Worm (Caenorhabditis elegans) whole organism, young adult: Measurements from ENCODE around the gene sma-1.

ENCODE experiments used
- B0035.1 ChIP-seq: sonication (generic microtip); optimal IDR thresholded peaks from 2 replicates; lab custom pipeline; 2016; ENCODE audit warnings: missing genetic modification characterization, mild to moderate bottlenecking, missing compliant biosample characterization, missing genotype, missing genetic modification reagents
- F10E7.11 ChIP-seq: sonication (generic microtip); optimal IDR thresholded peaks from 2 replicates; lab custom pipeline; 2017; ENCODE audit warnings: mild to moderate bottlenecking, missing genetic modification characterization, moderate library complexity, missing compliant biosample characterization
- F23B12.7 ChIP-seq: sonication (generic microtip); optimal IDR thresholded peaks from 2 replicates; lab custom pipeline; 2017; ENCODE audit warnings: missing genetic modification characterization, mild to moderate bottlenecking, missing compliant biosample characterization, antibody characterized with exemption, moderate library complexity; ENCODE audit not compliant: insufficient read depth
- F37B4.10 ChIP-seq: fragments of 200-800 bp; sonication (Bioruptor generic); IDR thresholded peaks from 2 replicates; pipeline ENCODE4 v1.3.6; 2022; ENCODE audit warnings: missing genetic modification characterization, missing compliant biosample characterization
- F55B11.4 ChIP-seq: sonication (generic microtip); optimal IDR thresholded peaks from 2 replicates; lab custom pipeline; 2016; ENCODE audit warnings: missing compliant biosample characterization, missing genetic modification characterization, borderline replicate concordance; ENCODE audit not compliant: insufficient read depth
- F57C9.4 ChIP-seq: sonication (generic microtip); optimal IDR thresholded peaks from 2 replicates; lab custom pipeline; 2017; ENCODE audit warnings: mild to moderate bottlenecking, missing genetic modification characterization, missing compliant biosample characterization
- K12H6.12 ChIP-seq: fragments of 200-800 bp; sonication (Bioruptor generic); optimal IDR thresholded peaks from 2 replicates; lab custom pipeline; 2018; ENCODE audit warnings: mild to moderate bottlenecking, missing genetic modification characterization, missing compliant biosample characterization
- Y56A3A.18 ChIP-seq: fragments of 200-800 bp; sonication (Bioruptor generic); IDR thresholded peaks from 2 replicates; pipeline ENCODE4 v1.3.6; 2022; ENCODE audit warnings: missing genetic modification reagents, missing genetic modification characterization, missing compliant biosample characterization
- akir-1 ChIP-seq: fragments of 200-800 bp; sonication (Bioruptor generic); optimal IDR thresholded peaks from 2 replicates; lab custom pipeline; 2018; ENCODE audit warnings: mild to moderate bottlenecking, missing genetic modification characterization, moderate library complexity, missing compliant biosample characterization
- ama-1 ChIP-seq, 3 experiments: fragments of 150-350 bp in 1 of 3; sonication (generic microtip) in 2 of 3; optimal IDR thresholded peaks; 2 replicates each; lab custom pipeline; 2014 to 2018; ENCODE audit warnings: missing biosample characterization in 2 of 3, missing genetic modification characterization in 2 of 3, missing genetic modification reagents in 2 of 3
- aptf-2 ChIP-seq: fragments of 200-800 bp; sonication (Bioruptor generic); conservative IDR thresholded peaks from 2 replicates; pipeline ENCODE4 v1.3.6; 2022; ENCODE audit warnings: missing genetic modification reagents, missing genetic modification characterization, missing compliant biosample characterization
- attf-5 ChIP-seq: fragments of 200-800 bp; sonication (Bioruptor generic); optimal IDR thresholded peaks from 2 replicates; lab custom pipeline; 2018; ENCODE audit warnings: mild to moderate bottlenecking, missing genetic modification characterization, missing compliant biosample characterization
- attf-6 ChIP-seq: fragments of 200-800 bp; sonication (Bioruptor generic); IDR thresholded peaks from 2 replicates; pipeline ENCODE4 v1.3.6; 2022; ENCODE audit warnings: missing genetic modification reagents, missing genetic modification characterization, missing compliant biosample characterization
- bed-1 ChIP-seq: fragments of 200-800 bp; sonication (Bioruptor generic); IDR thresholded peaks from 2 replicates; pipeline ENCODE4 v1.3.6; 2022; ENCODE audit warnings: missing genetic modification reagents, missing genetic modification characterization, missing compliant biosample characterization
- bed-2 ChIP-seq: fragments of 200-800 bp; sonication (Bioruptor generic); IDR thresholded peaks from 2 replicates; pipeline ENCODE4 v1.3.6; 2022; ENCODE audit warnings: missing genetic modification reagents, missing genetic modification characterization, missing compliant biosample characterization
- cebp-1 ChIP-seq, 2 experiments: fragments of 200-800 bp in 1 of 2; sonication (Bioruptor generic) in 1 of 2; sonication (generic microtip) in 1 of 2; IDR thresholded peaks in 1 of 2; optimal IDR thresholded peaks in 1 of 2; 2 replicates each; pipeline versions ENCODE4 v1.3.6 to Lab custom; 2017 to 2022; ENCODE audit warnings: missing compliant biosample characterization in 2 of 2, missing genetic modification characterization in 2 of 2, mild to moderate bottlenecking in 1 of 2, missing genetic modification reagents in 1 of 2, moderate library complexity in 1 of 2
- ceh-27 ChIP-seq: fragments of 200-800 bp; sonication (Bioruptor generic); optimal IDR thresholded peaks from 2 replicates; lab custom pipeline; 2018; ENCODE audit warnings: mild to moderate bottlenecking, missing genetic modification characterization, moderate library complexity, missing compliant biosample characterization
- ceh-40 ChIP-seq: fragments of 200-800 bp; sonication (Bioruptor generic); IDR thresholded peaks from 2 replicates; pipeline ENCODE4 v1.3.6; 2022; ENCODE audit warnings: missing genetic modification characterization, missing compliant biosample characterization
- ceh-58 ChIP-seq: fragments of 200-800 bp; sonication (Bioruptor generic); IDR thresholded peaks from 2 replicates; pipeline ENCODE4 v1.3.6; 2022; ENCODE audit warnings: missing genetic modification characterization, missing compliant biosample characterization
- die-1 ChIP-seq: sonication (generic microtip); optimal IDR thresholded peaks from 2 replicates; lab custom pipeline; 2016; ENCODE audit warnings: missing genotype, mild to moderate bottlenecking, missing genetic modification characterization, missing compliant biosample characterization
- dpff-1 ChIP-seq: sonication (generic microtip); optimal IDR thresholded peaks from 2 replicates; lab custom pipeline; 2017; ENCODE audit warnings: mild to moderate bottlenecking, missing genetic modification characterization, missing compliant biosample characterization
- dpl-1 ChIP-seq: fragments of 150-350 bp; optimal IDR thresholded peaks from 2 replicates; lab custom pipeline; 2014; ENCODE audit warnings: missing biosample characterization, missing genetic modification reagents, missing genetic modification characterization
- egl-18 ChIP-seq: fragments of 200-800 bp; sonication (Bioruptor generic); IDR thresholded peaks from 2 replicates; pipeline ENCODE4 v1.3.6; 2022; ENCODE audit warnings: missing genetic modification reagents, missing genetic modification characterization, missing compliant biosample characterization
- fkh-3 ChIP-seq: sonication (generic microtip); optimal IDR thresholded peaks from 2 replicates; lab custom pipeline; 2016; ENCODE audit warnings: mild to moderate bottlenecking, missing genetic modification characterization, missing compliant biosample characterization
- gei-17 ChIP-seq: fragments of 200-800 bp; sonication (Bioruptor generic); optimal IDR thresholded peaks from 2 replicates; lab custom pipeline; 2018; ENCODE audit warnings: mild to moderate bottlenecking, missing genetic modification characterization, missing compliant biosample characterization
- hmg-1.2 ChIP-seq: fragments of 200-800 bp; sonication (Bioruptor generic); IDR thresholded peaks from 2 replicates; pipeline ENCODE4 v1.3.6; 2022; ENCODE audit warnings: missing genetic modification reagents, missing genetic modification characterization, missing compliant biosample characterization
- lin-35 ChIP-seq, 3 experiments: fragments of 150-350 bp in 2 of 3; sonication (generic microtip) in 1 of 3; optimal IDR thresholded peaks; 2 replicates each; lab custom pipeline; 2014 to 2018; ENCODE audit warnings: missing biosample characterization in 3 of 3, missing genetic modification characterization in 3 of 3, missing genetic modification reagents in 3 of 3
- lsl-1 ChIP-seq: fragments of 200-800 bp; sonication (Bioruptor generic); optimal IDR thresholded peaks from 2 replicates; lab custom pipeline; 2018; ENCODE audit warnings: mild to moderate bottlenecking, missing genetic modification characterization, moderate library complexity, missing compliant biosample characterization
- lsy-27 ChIP-seq: sonication (generic microtip); optimal IDR thresholded peaks from 2 replicates; lab custom pipeline; 2017; ENCODE audit warnings: missing genetic modification characterization, mild to moderate bottlenecking, missing compliant biosample characterization, antibody characterized with exemption, missing genotype, borderline replicate concordance; ENCODE audit not compliant: insufficient read depth
- madf-10 ChIP-seq: sonication (generic microtip); optimal IDR thresholded peaks from 2 replicates; lab custom pipeline; 2016; ENCODE audit warnings: mild to moderate bottlenecking, missing genetic modification characterization, missing compliant biosample characterization
- madf-6 ChIP-seq: fragments of 200-800 bp; sonication (Bioruptor generic); IDR thresholded peaks from 2 replicates; pipeline ENCODE4 v1.3.6; 2022; ENCODE audit warnings: missing genetic modification reagents, missing genetic modification characterization, missing compliant biosample characterization
- mel-28 ChIP-seq: sonication (generic microtip); optimal IDR thresholded peaks from 2 replicates; lab custom pipeline; 2016; ENCODE audit warnings: borderline replicate concordance, mild to moderate bottlenecking, missing genetic modification characterization, missing compliant biosample characterization
- mes-4 ChIP-seq: sonication (generic microtip); optimal IDR thresholded peaks from 2 replicates; lab custom pipeline; 2016; ENCODE audit warnings: missing genotype, missing genetic modification characterization, missing compliant biosample characterization
- nfya-2 ChIP-seq: fragments of 200-800 bp; sonication (Bioruptor generic); IDR thresholded peaks from 2 replicates; pipeline ENCODE4 v1.3.6; 2022; ENCODE audit warnings: missing genetic modification reagents, missing genetic modification characterization, missing compliant biosample characterization
- nfyb-1 ChIP-seq: fragments of 200-800 bp; sonication (Bioruptor generic); IDR thresholded peaks from 2 replicates; pipeline ENCODE4 v1.3.6; 2022; ENCODE audit warnings: missing genetic modification reagents, missing genetic modification characterization, missing compliant biosample characterization
- nhr-179 ChIP-seq: sonication (generic microtip); optimal IDR thresholded peaks from 2 replicates; lab custom pipeline; 2016; ENCODE audit warnings: mild to moderate bottlenecking, missing genetic modification characterization, missing compliant biosample characterization
- pbrm-1 ChIP-seq: fragments of 200-800 bp; sonication (Bioruptor generic); IDR thresholded peaks from 2 replicates; pipeline ENCODE4 v1.3.6; 2022; ENCODE audit warnings: missing genetic modification reagents, missing genetic modification characterization, missing compliant biosample characterization
- rpc-1 ChIP-seq, 2 experiments: fragments of 150-350 bp in 1 of 2; sonication (generic microtip) in 1 of 2; optimal IDR thresholded peaks; 2 replicates each; lab custom pipeline; 2014 to 2018; ENCODE audit warnings: missing biosample characterization in 1 of 2, missing genetic modification characterization in 1 of 2, missing genetic modification reagents in 1 of 2, missing genotype in 1 of 2
- sdz-38 ChIP-seq: sonication (generic microtip); optimal IDR thresholded peaks from 2 replicates; lab custom pipeline; 2016; ENCODE audit warnings: missing genotype, missing genetic modification characterization, missing compliant biosample characterization
- snpc-1.1 ChIP-seq: sonication (generic microtip); optimal IDR thresholded peaks from 2 replicates; lab custom pipeline; 2017; ENCODE audit warnings: missing genetic modification characterization, mild to moderate bottlenecking, missing compliant biosample characterization, antibody characterized with exemption, moderate library complexity, missing genotype, missing genetic modification reagents; ENCODE audit not compliant: insufficient read depth
- somi-1 ChIP-seq: fragments of 200-800 bp; sonication (Bioruptor generic); optimal IDR thresholded peaks from 2 replicates; lab custom pipeline; 2018; ENCODE audit warnings: mild to moderate bottlenecking, missing genetic modification characterization, missing compliant biosample characterization
- tbx-9 ChIP-seq: sonication (generic microtip); optimal IDR thresholded peaks from 2 replicates; lab custom pipeline; 2016; ENCODE audit warnings: borderline replicate concordance, missing genetic modification characterization, inconsistent platforms, missing compliant biosample characterization
- zim-3 ChIP-seq: sonication (generic microtip); optimal IDR thresholded peaks from 2 replicates; lab custom pipeline; 2017; ENCODE audit warnings: mild to moderate bottlenecking, missing genetic modification characterization, moderate library complexity, missing compliant biosample characterization
- ztf-22 ChIP-seq: fragments of 200-800 bp; sonication (Bioruptor generic); optimal IDR thresholded peaks from 2 replicates; lab custom pipeline; 2018; ENCODE audit warnings: mild to moderate bottlenecking, missing genetic modification characterization, moderate library complexity, missing compliant biosample characterization
- ztf-25 ChIP-seq: fragments of 200-800 bp; sonication (Bioruptor generic); IDR thresholded peaks from 2 replicates; pipeline ENCODE4 v1.3.6; 2022; ENCODE audit warnings: missing genetic modification reagents, missing genetic modification characterization, missing compliant biosample characterization
- ztf-26 ChIP-seq: sonication (generic microtip); optimal IDR thresholded peaks from 2 replicates; lab custom pipeline; 2017; ENCODE audit warnings: missing genetic modification characterization, missing compliant biosample characterization
- ztf-28 ChIP-seq: fragments of 200-800 bp; sonication (Bioruptor generic); IDR thresholded peaks from 2 replicates; pipeline ENCODE4 v1.3.6; 2022; ENCODE audit warnings: missing genetic modification reagents, missing genetic modification characterization, missing compliant biosample characterization
- ztf-6 ChIP-seq: fragments of 200-800 bp; sonication (Bioruptor generic); IDR thresholded peaks from 2 replicates; pipeline ENCODE4 v1.3.6; 2022; ENCODE audit warnings: missing genetic modification reagents, missing genetic modification characterization, missing compliant biosample characterization

sma-1 gene

DNA sequence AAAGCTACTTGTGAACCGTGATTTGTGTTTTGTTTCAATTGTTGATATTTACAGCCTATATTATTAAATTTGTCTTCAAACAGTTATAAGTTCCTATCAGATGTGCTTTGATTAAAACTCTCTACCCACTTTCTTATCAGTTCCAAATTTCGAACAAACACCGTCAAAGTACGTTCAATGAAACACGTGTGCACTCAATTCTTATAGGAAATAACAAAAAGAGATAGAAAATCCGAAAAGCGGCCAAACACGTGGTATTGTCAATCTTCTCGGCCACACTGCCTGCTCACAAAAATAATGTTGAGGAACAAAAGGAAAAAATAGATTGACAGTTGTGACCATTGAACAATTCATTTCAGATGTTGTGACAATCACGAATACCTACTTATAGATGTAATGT lies 13.3 kb upstream of the sma-1 start (continued):
- TF ChIP-seq dpff-1 (tag; lab: Kevin White, UChicago) (no peak), sdz-38 (tag; lab: Kevin White, UChicago) (no peak), attf-5 (GFP tag; lab: Kevin White, UChicago) (no peak), ceh-40 (no peak), die-1 (tag; lab: Kevin White, UChicago) (no peak), somi-1 (GFP tag; lab: Kevin White, UChicago) (peak; percentile 73), pbrm-1 (GFP tag; lab: Robert Waterston, UW) (no peak), gei-17 (GFP tag; lab: Kevin White, UChicago) (no peak), mel-28 (tag; lab: Kevin White, UChicago) (no peak), ztf-6 (GFP tag; lab: Robert Waterston, UW) (no peak), Y56A3A.18 (no peak), dpl-1 (GFP tag; lab: Kevin White, UChicago) (no peak), B0035.1 (no peak), F55B11.4 (tag; lab: Kevin White, UChicago) (no peak), ceh-58 (no peak), lsy-27 (tag; lab: Kevin White, UChicago) (no peak), K12H6.12 (tag; lab: Kevin White, UChicago) (peak; percentile 9), aptf-2 (GFP tag; lab: Robert Waterston, UW) (no peak), nfyb-1 (no peak), mes-4 (tag; lab: Kevin White, UChicago) (no peak), lsl-1 (no peak), ama-1 (optimal IDR thresholded peaks at IDR 0.05; lab: Kevin White, UChicago) (no peak), ama-1 (GFP tag; optimal IDR thresholded peaks at IDR 0.05; lab: Kevin White, UChicago) (no peak), lin-35 (GFP tag; optimal IDR thresholded peaks at IDR 0.05; lab: Kevin White, UChicago) (no peak), egl-18 (GFP tag; lab: Robert Waterston, UW) (no peak), zim-3 (tag; lab: Kevin White, UChicago) (no peak), ztf-25 (GFP tag; lab: Robert Waterston, UW) (no peak), madf-6 (no peak), snpc-1.1 (tag; lab: Kevin White, UChicago) (no peak), ztf-28 (GFP tag; lab: Robert Waterston, UW) (no peak), tbx-9 (tag; lab: Kevin White, UChicago) (no peak), fkh-3 (tag; lab: Kevin White, UChicago) (no peak), madf-10 (tag; lab: Kevin White, UChicago) (no peak), F37B4.10 (no peak), rpc-1 (optimal IDR thresholded peaks at IDR 0.05; lab: Kevin White, UChicago) (no peak), rpc-1 (tag; optimal IDR thresholded peaks at IDR 0.05; lab: Kevin White, UChicago) (no peak), bed-1 (GFP tag; lab: Robert Waterston, UW) (no peak), ztf-22 (GFP tag; lab: Kevin White, UChicago) (peak; percentile 51), bed-2 (GFP tag; lab: Robert Waterston, UW) (no peak), F57C9.4 (tag; lab: Kevin White, UChicago) (no peak), nfya-2 (no peak), F10E7.11 (tag; lab: Kevin White, UChicago) (no peak), hmg-1.2 (no peak), ztf-26 (tag; lab: Kevin White, UChicago) (peak; percentile 63), nhr-179 (no peak), cebp-1 (GFP tag; IDR thresholded peaks at IDR 0.05; lab: Robert Waterston, UW) (no peak), cebp-1 (tag; optimal IDR thresholded peaks at IDR 0.05; lab: Kevin White, UChicago) (peak; percentile 70), ceh-27 (GFP tag; lab: Kevin White, UChicago) (no peak), attf-6 (no peak), F23B12.7 (tag; lab: Kevin White, UChicago) (no peak), akir-1 (GFP tag; lab: Kevin White, UChicago) (no peak)
